Worm (Caenorhabditis elegans) whole organism, early embryonic: Measurements from ENCODE around the gene Y55F3BL.6.

Experiments used
- ama-1 ChIP-seq: fragments of 150-350 bp; optimal IDR thresholded peaks from 2 replicates; lab custom pipeline; 2014
- ets-7 ChIP-seq: sonication (generic microtip); optimal IDR thresholded peaks from 2 replicates; lab custom pipeline; 2016; ENCODE audit warnings: missing genotype, missing genetic modification characterization, missing compliant biosample characterization
- tbx-11 ChIP-seq: fragments of 200-800 bp; sonication (Bioruptor generic); IDR thresholded peaks from 2 replicates; pipeline ENCODE4 v1.3.6; 2022; ENCODE audit warnings: missing genetic modification characterization, missing compliant biosample characterization

DNA sequence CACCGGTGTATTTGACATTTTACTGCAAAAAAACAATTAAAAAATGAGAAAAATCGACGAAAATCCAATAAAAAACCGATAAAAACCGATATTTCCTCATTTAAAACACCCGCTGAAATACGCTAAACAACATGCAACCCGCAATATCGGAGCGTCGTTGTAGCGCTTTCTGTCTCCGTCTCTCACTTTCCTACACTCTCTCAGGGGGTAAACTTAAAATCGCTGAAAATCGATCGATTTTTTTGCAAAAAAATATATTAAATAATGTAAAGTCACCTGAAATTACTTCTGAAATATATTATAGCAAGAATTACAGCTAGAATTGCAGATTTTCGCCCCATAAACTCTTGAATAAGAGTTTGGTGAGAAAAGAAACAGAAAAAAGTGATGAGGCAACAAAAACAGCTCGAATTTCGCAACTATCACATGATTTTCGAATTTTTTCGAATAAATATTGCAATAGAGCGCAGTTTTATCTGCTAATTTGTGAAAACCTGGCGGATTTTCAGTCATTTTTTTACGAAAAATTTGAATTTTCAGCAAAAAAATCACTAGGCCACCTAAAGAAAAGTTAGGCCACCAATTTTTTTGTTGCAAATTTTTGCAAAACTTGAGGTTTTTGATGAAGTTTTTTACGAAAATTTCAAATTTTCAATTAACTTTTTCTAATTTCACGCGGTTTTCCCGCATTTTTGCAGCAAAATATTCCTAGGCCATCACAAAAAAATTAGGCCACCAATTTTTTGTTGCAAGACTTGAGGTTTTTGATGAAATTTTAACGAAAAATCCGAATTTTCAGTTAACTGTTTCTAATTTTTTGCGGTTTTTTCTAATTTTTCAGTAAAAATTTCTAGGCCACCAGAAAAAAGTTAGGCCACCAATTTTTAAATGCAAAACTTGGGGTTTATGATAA is 47.7 kb upstream of the Y55F3BL.6 start, which contains the start of the genes lem-4 and Y55F3BR.11:
- TF ChIP-seq ama-1 (lab: Kevin White, UChicago) (no peak), tbx-11 (no peak), ets-7 (tag; lab: Kevin White, UChicago) (no peak)
